Worm (Caenorhabditis elegans): Measurements from ENCODE around the gene tag-314.

Gene tag-314

ce11 chrV:10428608-10429007 is at the start of gene tag-314:
Gene tag-314, minus strand, starts transcription at chrV:10428708.
- TF ChIP-seq nhr-67 (tag; optimal IDR thresholded peaks at IDR 0.05) (no peak), nhr-23 (tag; optimal IDR thresholded peaks at IDR 0.05) (no peak), nhr-43 (tag; optimal IDR thresholded peaks at IDR 0.05; ENCODE audit: poor library complexity, severe bottlenecking) (no peak), unc-62 (GFP tag; optimal IDR thresholded peaks at IDR 0.05) (no peak), ceh-9 (tag; optimal IDR thresholded peaks at IDR 0.05) (no peak), elt-2 (tag; optimal IDR thresholded peaks at IDR 0.05) (no peak), fkh-10 (GFP tag; optimal IDR thresholded peaks at IDR 0.05) (no peak), nhr-11 (tag; optimal IDR thresholded peaks at IDR 0.05) (no peak), egl-27 (tag; optimal IDR thresholded peaks at IDR 0.05) (no peak), nhr-12 (tag; optimal IDR thresholded peaks at IDR 0.05) (no peak)

ce11 chrV:10476864-10477443 is 48.4 kb upstream of the tag-314 start:
- TF ChIP-seq nhr-67 (tag; optimal IDR thresholded peaks at IDR 0.05) = no peak
- TF ChIP-seq ama-1 (optimal IDR thresholded peaks at IDR 0.05) = peak; percentile 95
- TF ChIP-seq eor-1 (tag; optimal IDR thresholded peaks at IDR 0.05) = peak in 1 of 2 experiments; percentile 22
- no peak for TF ChIP-seq ztf-11 (tag; optimal IDR thresholded peaks at IDR 0.05)
- no peak for TF ChIP-seq elt-3 (tag; optimal IDR thresholded peaks at IDR 0.05)
- TF ChIP-seq pha-4 (tag; optimal IDR thresholded peaks at IDR 0.05) = peak; percentile 46

- TF ChIP-seq zag-1 (tag; optimal IDR thresholded peaks at IDR 0.05) = no peak
- TF ChIP-seq pqm-1 (tag; optimal IDR thresholded peaks at IDR 0.05) = no peak
- no peak for TF ChIP-seq skn-1 (tag; optimal IDR thresholded peaks at IDR 0.05)
These were observed 46.9 kb upstream of the tag-314 start for ce11 chrV:10475421-10475820.

ce11 chrV:10474040-10474439 is 45.5 kb upstream of the tag-314 start:
- TF ChIP-seq nhr-23 (tag; optimal IDR thresholded peaks at IDR 0.05) (no peak), pha-4 (tag; optimal IDR thresholded peaks at IDR 0.05) (peak; percentile 64)

- TF ChIP-seq nhr-28 (tag; optimal IDR thresholded peaks at IDR 0.05) (no peak), R02D3.7 (tag; optimal IDR thresholded peaks at IDR 0.05) (no peak), egl-5 (tag; optimal IDR thresholded peaks at IDR 0.05) (peak; percentile 1), nhr-25 (tag; optimal IDR thresholded peaks at IDR 0.05) (no peak), mml-1 (tag; optimal IDR thresholded peaks at IDR 0.05) (no peak), ceh-28 (tag; optimal IDR thresholded peaks at IDR 0.05) (no peak), ama-1 (optimal IDR thresholded peaks at IDR 0.05) (peak; percentile 85), nhr-76 (tag; optimal IDR thresholded peaks at IDR 0.05) (no peak)
These were observed 44.6 kb upstream of the tag-314 start for ce11 chrV:10472901-10473774.

- TF ChIP-seq nhr-25 (tag; optimal IDR thresholded peaks at IDR 0.05) (no peak), pha-4 (tag; optimal IDR thresholded peaks at IDR 0.05) (peak; percentile 13), ama-1 (optimal IDR thresholded peaks at IDR 0.05) (peak; percentile 21), nhr-12 (tag; optimal IDR thresholded peaks at IDR 0.05) (no peak), jun-1 (tag; optimal IDR thresholded peaks at IDR 0.05) (no peak)
These were observed 42.5 kb upstream of the tag-314 start for ce11 chrV:10471007-10471406.

- TF ChIP-seq nhr-76 (tag; optimal IDR thresholded peaks at IDR 0.05) (no peak), elt-1 (tag; optimal IDR thresholded peaks at IDR 0.05) (no peak), eor-1 (tag; optimal IDR thresholded peaks at IDR 0.05) (no peak), snpc-4 (tag; optimal IDR thresholded peaks at IDR 0.05) (no peak), unc-39 (tag; optimal IDR thresholded peaks at IDR 0.05) (no peak), nhr-28 (tag; optimal IDR thresholded peaks at IDR 0.05) (no peak), tbx-2 (tag; optimal IDR thresholded peaks at IDR 0.05) (no peak), ceh-16 (tag; optimal IDR thresholded peaks at IDR 0.05) (no peak), ama-1 (optimal IDR thresholded peaks at IDR 0.05) (no peak), lin-15B (tag; optimal IDR thresholded peaks at IDR 0.05) (no peak), elt-3 (tag; optimal IDR thresholded peaks at IDR 0.05) (no peak), lsy-12 (tag; optimal IDR thresholded peaks at IDR 0.05) (no peak), nhr-25 (tag; optimal IDR thresholded peaks at IDR 0.05) (no peak), nhr-11 (tag; optimal IDR thresholded peaks at IDR 0.05) (no peak)
These were observed 41.3 kb upstream of the tag-314 start for ce11 chrV:10469845-10470244.
